Fruit fly (Drosophila melanogaster): ENCODE results near the gene croc.

Gene croc

dm6 chr3L:21516716-21517266 lies 40.5 kb upstream of the croc start (continued):
- TF ChIP-seq gcm (GFP tag; optimal IDR thresholded peaks at IDR 0.05), result no peak
- no peak for TF ChIP-seq CG18619 (GFP tag; optimal IDR thresholded peaks at IDR 0.05)
- TF ChIP-seq dimm (GFP tag; IDR thresholded peaks at IDR 0.05), result no peak
- no peak for TF ChIP-seq croc (GFP tag; conservative IDR thresholded peaks at IDR 0.05)
- no peak for TF ChIP-seq CG17612 (GFP tag; IDR thresholded peaks at IDR 0.05)
- peak; percentile 31 for TF ChIP-seq gem (tag; optimal IDR thresholded peaks at IDR 0.05)
- no peak for TF ChIP-seq Bdp1 (GFP tag; optimal IDR thresholded peaks at IDR 0.05)
- TF ChIP-seq CG9215 (GFP tag; IDR thresholded peaks at IDR 0.05), result no peak
- TF ChIP-seq gcm2 (GFP tag; optimal IDR thresholded peaks at IDR 0.05), result no peak
- no peak for TF ChIP-seq CG2889 (GFP tag; IDR thresholded peaks at IDR 0.05)
- no peak for TF ChIP-seq Sox100B (GFP tag; optimal IDR thresholded peaks at IDR 0.05)
- peak; percentile 5 for TF ChIP-seq caup (GFP tag; optimal IDR thresholded peaks at IDR 0.05; ENCODE audit: severe bottlenecking)
- TF ChIP-seq unpg (GFP tag; optimal IDR thresholded peaks at IDR 0.05), result peak; percentile 5
- no peak for TF ChIP-seq Atf6 (GFP tag; IDR thresholded peaks at IDR 0.05)
- no peak for TF ChIP-seq CG3407 (GFP tag; optimal IDR thresholded peaks at IDR 0.05)
- TF ChIP-seq tap (tag; optimal IDR thresholded peaks at IDR 0.05), result no peak
- TF ChIP-seq TFAM (GFP tag; optimal IDR thresholded peaks at IDR 0.05), result no peak
- TF ChIP-seq CG12769 (tag; optimal IDR thresholded peaks at IDR 0.05), result no peak
- no peak for TF ChIP-seq CG6813 (GFP tag; optimal IDR thresholded peaks at IDR 0.05)
- TF ChIP-seq gsb-n (tag; optimal IDR thresholded peaks at IDR 0.05), result peak; percentile 38
- TF ChIP-seq HLH54F (GFP tag; optimal IDR thresholded peaks at IDR 0.05), result peak; percentile 25
- no peak for TF ChIP-seq odd (GFP tag; optimal IDR thresholded peaks at IDR 0.05)
- TF ChIP-seq maf-S (GFP tag; optimal IDR thresholded peaks at IDR 0.05), result no peak
- peak; percentile 70 for TF ChIP-seq scrt (GFP tag; optimal IDR thresholded peaks at IDR 0.05)
- peak; percentile 17 for TF ChIP-seq Fer1 (GFP tag; optimal IDR thresholded peaks at IDR 0.05)
- TF ChIP-seq btn (GFP tag; optimal IDR thresholded peaks at IDR 0.05), result no peak
- no peak for TF ChIP-seq CG10321 (GFP tag; IDR thresholded peaks at IDR 0.05)
- no peak for TF ChIP-seq wor (GFP tag; IDR thresholded peaks at IDR 0.05)
- peak; percentile 69 for TF ChIP-seq CG12659 (GFP tag; optimal IDR thresholded peaks at IDR 0.05)
- no peak for TF ChIP-seq CG16863 (GFP tag; optimal IDR thresholded peaks at IDR 0.05)
- TF ChIP-seq CG3726 (GFP tag; IDR thresholded peaks at IDR 0.05), result no peak
- TF ChIP-seq zfh2 (GFP tag; optimal IDR thresholded peaks at IDR 0.05), result no peak
- TF ChIP-seq stc (GFP tag; IDR thresholded peaks at IDR 0.05), result no peak
- no peak for TF ChIP-seq Hmr (GFP tag; optimal IDR thresholded peaks at IDR 0.05)
- no peak for TF ChIP-seq CG9817 (tag; optimal IDR thresholded peaks at IDR 0.05)
- no peak for TF ChIP-seq CG1233 (GFP tag; optimal IDR thresholded peaks at IDR 0.05)
- no peak for TF ChIP-seq CG15696 (tag; optimal IDR thresholded peaks at IDR 0.05)
- TF ChIP-seq her (GFP tag; optimal IDR thresholded peaks at IDR 0.05), result no peak
- no peak for TF ChIP-seq HLH4C (GFP tag; IDR thresholded peaks at IDR 0.05; ENCODE audit: partially characterized antibody)
- no peak for TF ChIP-seq CG12071 (GFP tag; optimal IDR thresholded peaks at IDR 0.05)
- no peak for TF ChIP-seq Antp (GFP tag; optimal IDR thresholded peaks at IDR 0.05)
- no peak for TF ChIP-seq wek (GFP tag; optimal IDR thresholded peaks at IDR 0.05)
- no peak for TF ChIP-seq prd (optimal IDR thresholded peaks at IDR 0.05)
- no peak for TF ChIP-seq prd (GFP tag; IDR thresholded peaks at IDR 0.05)
- TF ChIP-seq H2.0 (GFP tag; IDR thresholded peaks at IDR 0.05), result no peak
- TF ChIP-seq kay (GFP tag; optimal IDR thresholded peaks at IDR 0.05), result no peak
- no peak for TF ChIP-seq CG31441 (GFP tag; IDR thresholded peaks at IDR 0.05)
- no peak for TF ChIP-seq vnd (GFP tag; IDR thresholded peaks at IDR 0.05; ENCODE audit: partially characterized antibody)
- TF ChIP-seq NK7.1 (GFP tag; optimal IDR thresholded peaks at IDR 0.05), result no peak
- TF ChIP-seq CG12744 (GFP tag; optimal IDR thresholded peaks at IDR 0.05), result no peak
- peak; percentile 7 for TF ChIP-seq CG10979 (tag; optimal IDR thresholded peaks at IDR 0.05)
- no peak for TF ChIP-seq Tbp (GFP tag; optimal IDR thresholded peaks at IDR 0.05)
